Fruit fly (Drosophila melanogaster) whole organism, embryonic: ENCODE measurements around the gene CG45065.
A peak's percentile ranks its signal among the peaks of the same experiment; 100 is the strongest.

Experiments
- CG10366 ChIP-seq: fragments of 200-800 bp; sonication (Bioruptor generic); IDR thresholded peaks from 2 replicates; pipeline ENCODE4 v1.3.6; 2022; ENCODE audit warnings: missing biosample characterization, missing genetic modification characterization
- CG11085 ChIP-seq: fragments of 200-800 bp; sonication (Bioruptor generic); IDR thresholded peaks from 2 replicates; pipeline ENCODE4 v1.3.6; 2022; ENCODE audit warnings: missing biosample characterization, missing genetic modification characterization
- CG12071 ChIP-seq: fragments of 200-800 bp; sonication (Bioruptor generic); optimal IDR thresholded peaks from 3 replicates; lab custom pipeline; 2018; ENCODE audit warnings: missing biosample characterization, mild to moderate bottlenecking, missing genetic modification characterization
- CG17385 ChIP-seq: fragments of 200-800 bp; sonication (Bioruptor generic); optimal IDR thresholded peaks from 3 replicates; lab custom pipeline; 2018; ENCODE audit warnings: missing biosample characterization, mild to moderate bottlenecking, missing genetic modification characterization
- CG17802 ChIP-seq: fragments of 200-800 bp; sonication (Bioruptor generic); optimal IDR thresholded peaks from 2 replicates; lab custom pipeline; 2018; ENCODE audit warnings: missing biosample characterization, mild to moderate bottlenecking, missing genetic modification characterization, moderate library complexity
- CG2120 ChIP-seq: fragments of 200-800 bp; sonication (Bioruptor generic); optimal IDR thresholded peaks from 3 replicates; lab custom pipeline; 2016; ENCODE audit warnings: missing biosample characterization, missing genetic modification characterization
- CG30403 ChIP-seq: fragments of 200-800 bp; sonication (Bioruptor generic); optimal IDR thresholded peaks from 3 replicates; lab custom pipeline; 2016; ENCODE audit warnings: missing biosample characterization, missing genetic modification characterization
- CG3065 ChIP-seq: fragments of 200-800 bp; sonication (Bioruptor generic); optimal IDR thresholded peaks from 2 replicates; lab custom pipeline; 2016; ENCODE audit warnings: missing biosample characterization, missing genetic modification characterization
- CG31224 ChIP-seq: fragments of 200-800 bp; sonication (Bioruptor generic); IDR thresholded peaks from 2 replicates; pipeline ENCODE4 v1.3.6; 2022; ENCODE audit warnings: missing biosample characterization, missing genetic modification characterization
- CG31388 ChIP-seq: fragments of 200-800 bp; sonication (Bioruptor generic); optimal IDR thresholded peaks from 2 replicates; lab custom pipeline; 2016; ENCODE audit warnings: missing biosample characterization, missing genetic modification characterization
- CG6813 ChIP-seq: fragments of 200-800 bp; sonication (Bioruptor generic); optimal IDR thresholded peaks from 2 replicates; lab custom pipeline; 2017; ENCODE audit warnings: missing biosample characterization, missing genetic modification characterization, mild to moderate bottlenecking, moderate library complexity, missing genetic modification reagents
- CG7372 ChIP-seq: fragments of 200-800 bp; sonication (Bioruptor generic); IDR thresholded peaks from 2 replicates; pipeline ENCODE4 v1.3.6; 2022; ENCODE audit warnings: missing biosample characterization, missing genetic modification characterization
- CG8388 ChIP-seq: fragments of 200-800 bp; sonication (Bioruptor generic); optimal IDR thresholded peaks from 2 replicates; lab custom pipeline; 2019; ENCODE audit warnings: missing biosample characterization, mild to moderate bottlenecking, missing genetic modification characterization, moderate library complexity
- CG8924 ChIP-seq: fragments of 200-800 bp; optimal IDR thresholded peaks from 3 replicates; lab custom pipeline; 2019; ENCODE audit warnings: missing biosample characterization, mild to moderate bottlenecking, missing genetic modification characterization, moderate library complexity
- CG9437 ChIP-seq: fragments of 200-800 bp; sonication (Bioruptor generic); optimal IDR thresholded peaks from 2 replicates; lab custom pipeline; 2018; ENCODE audit warnings: missing biosample characterization, mild to moderate bottlenecking, missing genetic modification characterization
- Camta ChIP-seq: fragments of 200-800 bp; sonication (Bioruptor generic); optimal IDR thresholded peaks from 2 replicates; lab custom pipeline; 2016; ENCODE audit warnings: missing biosample characterization, missing genetic modification characterization
- Dip3 ChIP-seq: fragments of 200-800 bp; sonication (Bioruptor generic); optimal IDR thresholded peaks from 3 replicates; lab custom pipeline; 2016; ENCODE audit warnings: missing biosample characterization, missing genetic modification characterization
- Ets65A ChIP-seq: fragments of 200-800 bp; sonication (Bioruptor generic); peaks from one replicate; lab custom pipeline; 2016; ENCODE audit warnings: missing biosample characterization, missing genetic modification characterization
- Gsc ChIP-seq: fragments of 200-800 bp; sonication (Bioruptor generic); IDR thresholded peaks from 2 replicates; pipeline ENCODE4 v1.3.6; 2022; ENCODE audit warnings: missing biosample characterization, missing genetic modification characterization
- Gug ChIP-seq: fragments of 200-800 bp; sonication (Bioruptor generic); IDR thresholded peaks from 4 replicates; pipeline ENCODE4 v1.3.6; 2022; ENCODE audit warnings: missing biosample characterization, missing genetic modification characterization
- HLH54F ChIP-seq: fragments of 200-800 bp; sonication (Bioruptor generic); optimal IDR thresholded peaks from 3 replicates; lab custom pipeline; 2016; ENCODE audit warnings: missing biosample characterization, missing genetic modification characterization
- Hr3 ChIP-seq: fragments of 200-800 bp; sonication (Bioruptor generic); optimal IDR thresholded peaks from 3 replicates; lab custom pipeline; 2016; ENCODE audit warnings: missing biosample characterization, missing genetic modification characterization
- MBD-R2 ChIP-seq: fragments of 200-800 bp; sonication (Bioruptor generic); IDR thresholded peaks from 2 replicates; pipeline ENCODE4 v1.3.6; 2022; ENCODE audit warnings: missing biosample characterization, missing genetic modification characterization
- MTF-1 ChIP-seq: fragments of 200-800 bp; sonication (Bioruptor generic); optimal IDR thresholded peaks from 2 replicates; lab custom pipeline; 2018; ENCODE audit warnings: missing biosample characterization, mild to moderate bottlenecking, missing genetic modification characterization, borderline replicate concordance
- Rx ChIP-seq: fragments of 200-800 bp; sonication (Bioruptor generic); IDR thresholded peaks from 2 replicates; pipeline ENCODE4 v1.3.6; 2022; ENCODE audit warnings: missing biosample characterization, missing genetic modification characterization
- Sox102F ChIP-seq: fragments of 200-800 bp; sonication (Bioruptor generic); optimal IDR thresholded peaks from 2 replicates; lab custom pipeline; 2018; ENCODE audit warnings: missing biosample characterization, mild to moderate bottlenecking, missing genetic modification characterization, moderate library complexity
- Trl ChIP-seq, 3 experiments: fragments of >200 bp in 2 of 3; fragments of 200-800 bp in 1 of 3; sonication (Bioruptor generic) in 1 of 3; optimal IDR thresholded peaks; 2 replicates in 1 of 3; 3 replicates in 2 of 3; lab custom pipeline; 2016 to 2017; ENCODE audit warnings: missing biosample characterization in 1 of 3, missing genetic modification characterization in 1 of 3
- Usf ChIP-seq: fragments of 200-800 bp; sonication (Bioruptor generic); optimal IDR thresholded peaks from 2 replicates; lab custom pipeline; 2017; ENCODE audit warnings: missing genotype, missing biosample characterization, missing genetic modification characterization
- amos ChIP-seq: fragments of 200-800 bp; sonication (Bioruptor generic); IDR thresholded peaks from 2 replicates; pipeline ENCODE4 v1.3.6; 2022; ENCODE audit warnings: missing biosample characterization, missing genetic modification characterization; ENCODE audit not compliant: partially characterized antibody
- ase ChIP-seq: fragments of 200-800 bp; sonication (Bioruptor generic); IDR thresholded peaks from 3 replicates; pipeline ENCODE4 v1.3.6; 2022; ENCODE audit warnings: missing biosample characterization, missing genetic modification characterization
- bab2 ChIP-seq: fragments of 200-800 bp; sonication (Bioruptor generic); optimal IDR thresholded peaks from 2 replicates; lab custom pipeline; 2016; ENCODE audit warnings: missing biosample characterization, missing genetic modification characterization
- bcd ChIP-seq: fragments of 200-800 bp; sonication (Bioruptor generic); optimal IDR thresholded peaks from 2 replicates; lab custom pipeline; 2017; ENCODE audit warnings: missing biosample characterization, mild to moderate bottlenecking, missing genetic modification characterization
- btn ChIP-seq: fragments of 200-800 bp; sonication (Bioruptor generic); optimal IDR thresholded peaks from 2 replicates; lab custom pipeline; 2016; ENCODE audit warnings: missing biosample characterization, missing genetic modification characterization
- cg ChIP-seq: fragments of 200-800 bp; sonication (Bioruptor generic); optimal IDR thresholded peaks from 3 replicates; lab custom pipeline; 2019; ENCODE audit warnings: missing biosample characterization, mild to moderate bottlenecking, missing genetic modification characterization, moderate library complexity
- crol ChIP-seq: fragments of 200-800 bp; sonication (Bioruptor generic); IDR thresholded peaks from 2 replicates; pipeline ENCODE4 v1.3.6; 2022; ENCODE audit warnings: missing biosample characterization, missing genetic modification characterization
- da ChIP-seq: fragments of 200-800 bp; sonication (Bioruptor generic); optimal IDR thresholded peaks from 2 replicates; lab custom pipeline; 2016; ENCODE audit warnings: missing biosample characterization, missing genetic modification characterization
- gcm ChIP-seq: fragments of 200-800 bp; sonication (Bioruptor generic); optimal IDR thresholded peaks from 2 replicates; lab custom pipeline; 2019; ENCODE audit warnings: missing biosample characterization, mild to moderate bottlenecking, missing genetic modification characterization, moderate library complexity
- gro ChIP-seq: fragments of 200-800 bp; sonication (Bioruptor generic); optimal IDR thresholded peaks from 2 replicates; lab custom pipeline; 2016; ENCODE audit warnings: missing biosample characterization, missing genetic modification characterization
- kah ChIP-seq: fragments of 200-800 bp; sonication (Bioruptor generic); optimal IDR thresholded peaks from 2 replicates; lab custom pipeline; 2018; ENCODE audit warnings: missing biosample characterization, mild to moderate bottlenecking, missing genetic modification characterization
- lab ChIP-seq: fragments of 200-800 bp; sonication (Bioruptor generic); optimal IDR thresholded peaks from 3 replicates; lab custom pipeline; 2017; ENCODE audit warnings: missing biosample characterization, missing genetic modification characterization, mild to moderate bottlenecking, moderate library complexity, missing genetic modification reagents
- ro ChIP-seq: fragments of 200-800 bp; sonication (Bioruptor generic); IDR thresholded peaks from 2 replicates; pipeline ENCODE4 v1.3.6; 2022; ENCODE audit warnings: missing biosample characterization, missing genetic modification characterization
- sens ChIP-seq: fragments of 200-800 bp; sonication (Bioruptor generic); peaks from one replicate; lab custom pipeline; 2016; ENCODE audit warnings: missing biosample characterization, missing genetic modification characterization
- seq ChIP-seq: fragments of 200-800 bp; sonication (Bioruptor generic); IDR thresholded peaks from 2 replicates; pipeline ENCODE4 v1.3.6; 2022; ENCODE audit warnings: missing biosample characterization, missing genetic modification characterization
- sisA ChIP-seq: fragments of 200-800 bp; sonication (Bioruptor generic); IDR thresholded peaks from 2 replicates; pipeline ENCODE4 v1.3.6; 2022; ENCODE audit warnings: missing biosample characterization, missing genetic modification characterization
- slbo ChIP-seq: fragments of 200-800 bp; sonication (Bioruptor generic); IDR thresholded peaks from 2 replicates; pipeline ENCODE4 v1.3.6; 2022; ENCODE audit warnings: missing biosample characterization, missing genetic modification characterization
- sug ChIP-seq: fragments of 200-800 bp; optimal IDR thresholded peaks from 2 replicates; lab custom pipeline; 2019; ENCODE audit warnings: missing biosample characterization, mild to moderate bottlenecking, missing genetic modification characterization, moderate library complexity
- tgo ChIP-seq: fragments of 200-800 bp; sonication (Bioruptor generic); IDR thresholded peaks from 3 replicates; pipeline ENCODE4 v1.3.6; 2022; ENCODE audit warnings: missing biosample characterization, missing genetic modification characterization
- trem ChIP-seq: fragments of 200-800 bp; optimal IDR thresholded peaks from 3 replicates; lab custom pipeline; 2019; ENCODE audit warnings: missing biosample characterization, mild to moderate bottlenecking, missing genetic modification characterization, moderate library complexity
- vfl ChIP-seq: fragments of 200-800 bp; sonication (Bioruptor generic); optimal IDR thresholded peaks from 2 replicates; lab custom pipeline; 2016; ENCODE audit warnings: missing biosample characterization, missing genetic modification characterization
- yki ChIP-seq: fragments of >200 bp; optimal IDR thresholded peaks from 3 replicates; lab custom pipeline; 2018
- zfh1 ChIP-seq: fragments of 200-800 bp; sonication (Bioruptor generic); IDR thresholded peaks from 3 replicates; pipeline ENCODE4 v1.3.6; 2022; ENCODE audit warnings: missing biosample characterization, missing genetic modification characterization

CG45065 gene

dm6 chrX:14839739-14840347, 42.5 kb downstream of the CG45065 start (continued):
- peak; percentile 32 for TF ChIP-seq gcm
- TF ChIP-seq lab (GFP tag; lab: Kevin White, UChicago) = peak; percentile 71
- no peak for TF ChIP-seq CG9437 (GFP tag; lab: Kevin White, UChicago)
- no peak for TF ChIP-seq Camta (GFP tag; lab: Kevin White, UChicago)
- TF ChIP-seq CG11085 (GFP tag; lab: Robert Waterston, UW) = 0 out of 2 replicates have a peak, but pooled peaks have one; percentile 24
- peak; percentile 57 for TF ChIP-seq CG8924
- peak; percentile 20; the same call in 1 of the 2 replicates for TF ChIP-seq sisA (GFP tag; lab: Robert Waterston, UW)
- peak; percentile 71 for TF ChIP-seq sens (GFP tag; lab: Kevin White, UChicago)
- TF ChIP-seq CG31224 (GFP tag; lab: Robert Waterston, UW) = peak; percentile 47
- TF ChIP-seq CG2120 (GFP tag; lab: Kevin White, UChicago) = peak; percentile 81
- peak; percentile 89 for TF ChIP-seq crol (GFP tag; lab: Robert Waterston, UW)
- peak in 1 of 2 experiments; percentile 83 for TF ChIP-seq Trl (optimal IDR thresholded peaks at IDR 0.05; lab: Kevin White, UChicago)
- TF ChIP-seq Trl (GFP tag; optimal IDR thresholded peaks at IDR 0.05; lab: Kevin White, UChicago) = peak; percentile 65
- no peak for TF ChIP-seq vfl
- TF ChIP-seq CG8388 (GFP tag; lab: Kevin White, UChicago) = no peak
- TF ChIP-seq da (GFP tag; lab: Kevin White, UChicago) = peak; percentile 15
- no peak for TF ChIP-seq bab2 (GFP tag; lab: Kevin White, UChicago)
- peak; percentile 52; the same call in 1 of the 2 replicates for TF ChIP-seq CG7372 (GFP tag; lab: Robert Waterston, UW)
- peak; percentile 46; the same call in 1 of the 2 replicates for TF ChIP-seq seq (GFP tag; lab: Robert Waterston, UW)
- no peak for TF ChIP-seq ro (GFP tag; lab: Robert Waterston, UW)
- TF ChIP-seq ase = peak; percentile 15; the same call in 1 of the 3 replicates
- no peak for TF ChIP-seq CG31388 (GFP tag; lab: Kevin White, UChicago)
- no peak for TF ChIP-seq CG17802 (tag; lab: Kevin White, UChicago)
- TF ChIP-seq Dip3 (GFP tag; lab: Kevin White, UChicago) = peak; percentile 28
- peak; percentile 2 for TF ChIP-seq CG12071 (GFP tag; lab: Kevin White, UChicago)
- peak; percentile 7 for TF ChIP-seq CG6813 (GFP tag; lab: Kevin White, UChicago)
- no peak for TF ChIP-seq CG3065 (GFP tag; lab: Kevin White, UChicago)
- peak; percentile 79 for TF ChIP-seq slbo (GFP tag; lab: Robert Waterston, UW)
- no peak for TF ChIP-seq trem (tag; lab: Kevin White, UChicago)
- peak; percentile 6 for TF ChIP-seq Usf
- TF ChIP-seq sug (tag; lab: Kevin White, UChicago) = peak; percentile 99
- TF ChIP-seq Gug (GFP tag; lab: Robert Waterston, UW) = peak; percentile 30; the same call in 1 of the 4 replicates
- TF ChIP-seq Gsc (GFP tag; lab: Robert Waterston, UW) = no peak
- no peak for TF ChIP-seq yki (lab: Kevin White, UChicago)
- TF ChIP-seq MTF-1 (GFP tag; lab: Kevin White, UChicago) = peak; percentile 52
- peak; percentile 7 for TF ChIP-seq btn
- TF ChIP-seq bcd (GFP tag; lab: Kevin White, UChicago) = peak; percentile 46
- peak; percentile 42 for TF ChIP-seq CG17385 (GFP tag; lab: Kevin White, UChicago)
- TF ChIP-seq cg (GFP tag; lab: Kevin White, UChicago) = peak; percentile 89
- TF ChIP-seq gro (GFP tag; lab: Kevin White, UChicago) = peak; percentile 18
- no peak for TF ChIP-seq Rx (GFP tag; lab: Robert Waterston, UW)
- TF ChIP-seq MBD-R2 (GFP tag; lab: Robert Waterston, UW) = no peak
- no peak for TF ChIP-seq kah (GFP tag; lab: Kevin White, UChicago)
- TF ChIP-seq Hr3 = peak; percentile 14
- peak; percentile 23 for TF ChIP-seq CG30403 (GFP tag; lab: Kevin White, UChicago)
- peak; percentile 28; the same call in 2 of the 3 replicates for TF ChIP-seq tgo (GFP tag; lab: Robert Waterston, UW)
- peak; percentile 76 for TF ChIP-seq Ets65A (GFP tag; lab: Kevin White, UChicago)
- no peak; the same call in 1 of the 2 replicates for TF ChIP-seq amos
- TF ChIP-seq zfh1 (GFP tag; lab: Robert Waterston, UW) = peak; percentile 59; the same call in 1 of the 3 replicates
- TF ChIP-seq Sox102F (GFP tag; lab: Kevin White, UChicago) = peak; percentile 43
- TF ChIP-seq CG10366 (GFP tag; lab: Robert Waterston, UW) = peak; percentile 23; the same call in 1 of the 2 replicates
- peak; percentile 42 for TF ChIP-seq HLH54F (GFP tag; lab: Kevin White, UChicago)
